Worm (Caenorhabditis elegans) whole organism, L4 larva: ENCODE results near the gene C27H5.2.
A peak's percentile ranks its signal among the peaks of the same experiment; 100 is the strongest.

ENCODE experiments used
- T20F7.1 ChIP-seq: fragments of 200-800 bp; sonication (Bioruptor generic); optimal IDR thresholded peaks from 2 replicates; lab custom pipeline; 2018; ENCODE audit warnings: mild to moderate bottlenecking, missing genetic modification characterization, missing compliant biosample characterization
- arid-1 ChIP-seq: fragments of 200-800 bp; sonication (Bioruptor generic); conservative IDR thresholded peaks from 2 replicates; pipeline ENCODE4 v1.3.6; 2022; ENCODE audit warnings: missing genetic modification reagents, missing genetic modification characterization, missing compliant biosample characterization
- daf-16 ChIP-seq, 3 experiments: sonication (generic microtip); optimal IDR thresholded peaks; 2 replicates each; lab custom pipeline; 2016 to 2017; ENCODE audit warnings: missing genetic modification characterization in 3 of 3, missing genetic modification reagents in 3 of 3, mild to moderate bottlenecking in 2 of 3, missing compliant biosample characterization in 2 of 3, missing biosample characterization in 1 of 3, moderate library complexity in 1 of 3
- dmd-6 ChIP-seq: fragments of 200-800 bp; sonication (Bioruptor generic); IDR thresholded peaks from 2 replicates; pipeline ENCODE4 v1.3.6; 2022; ENCODE audit warnings: missing genetic modification reagents, missing genetic modification characterization, missing compliant biosample characterization
- dve-1 ChIP-seq: sonication (generic microtip); optimal IDR thresholded peaks from 2 replicates; lab custom pipeline; 2017; ENCODE audit warnings: antibody characterized with exemption, mild to moderate bottlenecking, missing genetic modification characterization, missing compliant biosample characterization; ENCODE audit not compliant: insufficient read depth
- egl-43 ChIP-seq: fragments of 200-800 bp; sonication (Bioruptor generic); IDR thresholded peaks from 2 replicates; pipeline ENCODE4 v1.3.6; 2022; ENCODE audit warnings: missing genetic modification reagents, missing genetic modification characterization, missing compliant biosample characterization
- hlh-11 ChIP-seq: fragments of 200-800 bp; sonication (Bioruptor generic); optimal IDR thresholded peaks from 2 replicates; lab custom pipeline; 2018; ENCODE audit warnings: mild to moderate bottlenecking, missing genetic modification characterization, missing compliant biosample characterization
- lim-7 ChIP-seq: fragments of 200-800 bp; sonication (Bioruptor generic); IDR thresholded peaks from 2 replicates; pipeline ENCODE4 v1.3.6; 2022; ENCODE audit warnings: missing genetic modification characterization, missing compliant biosample characterization
- nhr-28 ChIP-seq: fragments of 150-350 bp; optimal IDR thresholded peaks from 2 replicates; lab custom pipeline; 2014; ENCODE audit warnings: missing biosample characterization, missing genetic modification characterization
- nhr-76 ChIP-seq: fragments of 150-350 bp; optimal IDR thresholded peaks from 2 replicates; lab custom pipeline; 2014; ENCODE audit warnings: missing biosample characterization, missing genetic modification characterization
- pqm-1 ChIP-seq: sonication (generic microtip); optimal IDR thresholded peaks from 2 replicates; lab custom pipeline; 2017; ENCODE audit warnings: missing biosample characterization, missing genetic modification characterization
- snpc-4 ChIP-seq: fragments of 150-350 bp; optimal IDR thresholded peaks from 2 replicates; lab custom pipeline; 2014; ENCODE audit warnings: missing biosample characterization, missing genetic modification characterization
- ztf-11 ChIP-seq: fragments of 150-350 bp; optimal IDR thresholded peaks from 2 replicates; lab custom pipeline; 2014; ENCODE audit warnings: missing biosample characterization, missing genetic modification characterization

Gene C27H5.2

ce11 chrII:7208184-7208583, 52.8 kb downstream of the C27H5.2 start, which contains the start of gene dhs-7:
Gene dhs-7 (minus strand): TSS chrII:7208460.
- no peak for TF ChIP-seq lim-7 (GFP tag; lab: Robert Waterston, UW)
- TF ChIP-seq arid-1 = no peak
- TF ChIP-seq dve-1 = peak; percentile 58
- TF ChIP-seq daf-16 (GFP tag; optimal IDR thresholded peaks at IDR 0.05; lab: Kevin White, UChicago) = no peak
- peak; percentile 70 for TF ChIP-seq daf-16 (tag; optimal IDR thresholded peaks at IDR 0.05; lab: Kevin White, UChicago)
- peak; percentile 47 for TF ChIP-seq pqm-1 (tag; lab: Kevin White, UChicago)
- TF ChIP-seq hlh-11 (tag; lab: Kevin White, UChicago) = peak; percentile 20
- peak; percentile 36; the same call in 1 of the 2 replicates for TF ChIP-seq dmd-6 (GFP tag; lab: Robert Waterston, UW)
- peak; percentile 34 for TF ChIP-seq nhr-28 (tag; lab: Kevin White, UChicago)

DNA sequence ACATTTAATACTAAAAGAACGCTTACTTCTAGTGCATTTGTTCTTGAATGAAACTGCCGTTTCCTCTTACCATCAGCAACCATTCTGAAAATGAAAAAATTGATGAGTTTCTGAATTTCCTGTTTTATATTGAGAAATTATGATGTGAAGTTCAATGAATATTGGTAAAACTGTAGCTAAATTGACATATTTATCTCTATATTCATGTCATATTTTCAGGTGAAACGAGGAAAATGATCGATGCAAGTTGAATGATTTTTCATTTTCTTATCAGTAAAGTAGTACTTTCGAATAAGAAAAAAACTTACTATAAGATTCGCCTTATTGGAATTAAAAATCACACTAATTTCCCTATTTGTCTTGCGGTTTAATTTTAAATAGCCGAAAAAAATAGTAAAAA, 54.8 kb downstream of the C27H5.2 start, which contains the start of gene E04F6.15:
Gene E04F6.15, minus strand, starts transcription at position 101 of the 400 bp plus-strand sequence.
- no peak for TF ChIP-seq snpc-4 (tag; lab: Kevin White, UChicago)
- no peak for TF ChIP-seq nhr-76 (tag; lab: Kevin White, UChicago)
- TF ChIP-seq egl-43 (GFP tag; lab: Robert Waterston, UW) = no peak
- peak; percentile 31 for TF ChIP-seq dve-1
- no peak for TF ChIP-seq ztf-11 (tag; lab: Kevin White, UChicago)
- TF ChIP-seq T20F7.1 (GFP tag; lab: Kevin White, UChicago) = peak; percentile 10
- peak; percentile 47; the same call in 1 of the 2 replicates for TF ChIP-seq dmd-6 (GFP tag; lab: Robert Waterston, UW)
